Fruit fly (Drosophila melanogaster): ENCODE results near the gene Dyro.
A peak's percentile ranks its signal among the peaks of the same experiment; 100 is the strongest.

Gene Dyro

DNA sequence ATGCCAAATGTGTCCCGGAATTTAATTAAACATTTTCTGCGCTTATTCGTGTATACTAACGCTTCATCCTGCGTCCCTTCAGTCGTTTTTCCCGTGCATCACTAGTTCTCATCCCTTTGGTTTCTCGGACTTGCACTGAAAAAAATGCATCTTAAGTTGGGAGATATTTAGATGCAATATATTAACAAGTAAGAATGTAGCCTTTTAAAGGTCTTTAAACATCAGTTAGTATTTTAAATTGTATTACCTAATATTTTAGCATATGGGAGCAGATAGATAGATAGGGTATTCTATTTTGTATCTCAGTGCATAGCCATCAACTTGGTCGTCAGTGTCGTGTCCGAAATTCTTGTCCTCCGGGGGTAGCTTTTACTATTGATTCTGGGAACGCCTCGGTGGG lies 38.3 kb upstream of the Dyro start (continued):
- TF ChIP-seq Ravus (GFP tag; IDR thresholded peaks at IDR 0.05) (no peak), Trl (optimal IDR thresholded peaks at IDR 0.05) (no peak), Trl (GFP tag; optimal IDR thresholded peaks at IDR 0.05) (no peak), CG8944 (GFP tag; optimal IDR thresholded peaks at IDR 0.05) (no peak), slbo (GFP tag; IDR thresholded peaks at IDR 0.05) (peak; percentile 27; the same call in 1 of the 2 replicates), CG18764 (GFP tag; optimal IDR thresholded peaks at IDR 0.05) (peak; percentile 20), tio (GFP tag; optimal IDR thresholded peaks at IDR 0.05) (no peak), CG15479 (GFP tag; optimal IDR thresholded peaks at IDR 0.05) (no peak), CG10959 (GFP tag; IDR thresholded peaks at IDR 0.05) (no peak), Blimp-1 (GFP tag; optimal IDR thresholded peaks at IDR 0.05) (peak; percentile 71), CG12104 (GFP tag; optimal IDR thresholded peaks at IDR 0.05) (no peak), Xrp1 (GFP tag; IDR thresholded peaks at IDR 0.05) (peak; percentile 77), CG8290 (GFP tag; optimal IDR thresholded peaks at IDR 0.05) (no peak), CG8290 (tag; optimal IDR thresholded peaks at IDR 0.05) (peak in 1 of 2 experiments; percentile 15), CG7745 (tag; optimal IDR thresholded peaks at IDR 0.05) (no peak), slou (GFP tag; optimal IDR thresholded peaks at IDR 0.05) (no peak), slp2 (GFP tag; optimal IDR thresholded peaks at IDR 0.05) (no peak), CG30020 (tag; optimal IDR thresholded peaks at IDR 0.05) (no peak), CG15269 (tag; optimal IDR thresholded peaks at IDR 0.05) (peak; percentile 43), GATAe (GFP tag; conservative IDR thresholded peaks at IDR 0.05) (no peak), CG4360 (GFP tag; IDR thresholded peaks at IDR 0.05) (no peak), sisA (GFP tag; IDR thresholded peaks at IDR 0.05) (peak; percentile 43), br (optimal IDR thresholded peaks at IDR 0.05) (no peak), CG6765 (GFP tag; optimal IDR thresholded peaks at IDR 0.05) (no peak), CG6689 (GFP tag; IDR thresholded peaks at IDR 0.05) (peak; percentile 54), ems (GFP tag; optimal IDR thresholded peaks at IDR 0.05) (peak; percentile 45), trem (tag; optimal IDR thresholded peaks at IDR 0.05) (peak; percentile 54), MESR4 (GFP tag; optimal IDR thresholded peaks at IDR 0.05) (no peak), Optix (GFP tag; IDR thresholded peaks at IDR 0.05) (no peak), pros (GFP tag; optimal IDR thresholded peaks at IDR 0.05) (no peak), ato (GFP tag; IDR thresholded peaks at IDR 0.05; ENCODE audit: partially characterized antibody) (no peak), CG31224 (GFP tag; IDR thresholded peaks at IDR 0.05) (no peak), salm (tag; optimal IDR thresholded peaks at IDR 0.05) (no peak), stwl (tag; optimal IDR thresholded peaks at IDR 0.05) (peak; percentile 42), sna (GFP tag; IDR thresholded peaks at IDR 0.05; ENCODE audit: partially characterized antibody) (no peak), ftz-f1 (GFP tag; optimal IDR thresholded peaks at IDR 0.05) (no peak), sim (GFP tag; IDR thresholded peaks at IDR 0.05) (peak; percentile 54; the same call in 1 of the 2 replicates), Stat92E (GFP tag; optimal IDR thresholded peaks at IDR 0.05) (no peak), CG8359 (GFP tag; optimal IDR thresholded peaks at IDR 0.05; ENCODE audit: borderline replicate concordance) (peak; percentile 32), gsb-n (tag; optimal IDR thresholded peaks at IDR 0.05) (peak; percentile 60), knrl (GFP tag; IDR thresholded peaks at IDR 0.05; ENCODE audit: partially characterized antibody) (no peak), CG43689 (GFP tag; IDR thresholded peaks at IDR 0.05) (no peak), dpn (GFP tag; optimal IDR thresholded peaks at IDR 0.05) (peak; percentile 46 to 56), zfh1 (GFP tag; IDR thresholded peaks at IDR 0.05) (no peak; the same call in 2 of the 3 replicates), CG8089 (GFP tag; optimal IDR thresholded peaks at IDR 0.05) (no peak), bbx (GFP tag; IDR thresholded peaks at IDR 0.05; ENCODE audit: partially characterized antibody) (no peak), Hr39 (optimal IDR thresholded peaks at IDR 0.05) (no peak), CG9876 (GFP tag; optimal IDR thresholded peaks at IDR 0.05) (no peak), Myb (GFP tag; optimal IDR thresholded peaks at IDR 0.05) (no peak), CG5953 (GFP tag; IDR thresholded peaks at IDR 0.05) (0 out of 2 replicates have a peak, but pooled peaks have one; percentile 28), Dek (tag; optimal IDR thresholded peaks at IDR 0.05) (peak; percentile 32), Deaf1 (tag; optimal IDR thresholded peaks at IDR 0.05) (peak; percentile 10), Atf3 (GFP tag; optimal IDR thresholded peaks at IDR 0.05) (peak; percentile 39)

Data from whole organism, embryonic.